Worm (Caenorhabditis elegans) whole organism, mixed stage, embryonic: Measurements from ENCODE around the gene sra-2.

Experiments
- ceh-83 ChIP-seq: fragments of 200-800 bp; sonication (Bioruptor generic); optimal IDR thresholded peaks from 2 replicates; lab custom pipeline; 2018; ENCODE audit warnings: mild to moderate bottlenecking, missing genetic modification characterization, missing compliant biosample characterization
- drap-1 ChIP-seq: fragments of 200-800 bp; sonication (Bioruptor generic); optimal IDR thresholded peaks from 3 replicates; lab custom pipeline; 2018; ENCODE audit warnings: mild to moderate bottlenecking, missing genetic modification characterization, missing compliant biosample characterization
- nhr-237 ChIP-seq: fragments of 150-350 bp; optimal IDR thresholded peaks from 2 replicates; lab custom pipeline; 2014; ENCODE audit warnings: missing biosample characterization, missing genetic modification characterization
- nhr-76 ChIP-seq: sonication (generic microtip); optimal IDR thresholded peaks from 2 replicates; lab custom pipeline; 2017; ENCODE audit warnings: missing biosample characterization, missing genetic modification characterization
- pha-4 ChIP-seq: fragments of 150-350 bp; optimal IDR thresholded peaks from 2 replicates; lab custom pipeline; 2018; ENCODE audit warnings: missing biosample characterization, missing genetic modification reagents, missing genetic modification characterization
- ztf-11 ChIP-seq: fragments of 150-350 bp; optimal IDR thresholded peaks from 2 replicates; lab custom pipeline; 2014; ENCODE audit warnings: missing biosample characterization, missing genetic modification characterization

DNA sequence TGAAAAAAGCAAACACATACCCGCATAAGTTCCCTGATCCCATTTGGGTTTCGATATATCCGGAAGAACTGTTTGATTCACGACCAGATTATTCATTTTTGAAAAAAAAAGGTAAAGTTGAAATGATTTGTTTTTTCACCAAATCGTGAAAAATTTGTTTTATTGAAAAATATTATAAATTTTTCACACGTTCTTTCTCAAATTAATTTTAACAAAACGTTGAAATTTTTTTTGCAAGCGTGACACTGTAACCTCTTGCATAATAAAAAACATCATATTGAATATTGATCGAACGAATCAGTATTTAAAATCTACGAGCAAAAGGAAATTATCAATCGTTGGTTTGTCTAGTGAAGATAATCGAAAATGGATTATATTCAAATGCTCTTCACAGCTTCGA is 9.8 kb upstream of the sra-2 start, which contains the start of the genes sfxn-1.1 and AH6.3:
- TF ChIP-seq drap-1 (GFP tag; lab: Kevin White, UChicago), result no peak
- TF ChIP-seq nhr-76 (tag; lab: Kevin White, UChicago), result no peak
- no peak for TF ChIP-seq pha-4 (tag; lab: Kevin White, UChicago)
- no peak for TF ChIP-seq nhr-237 (tag; lab: Kevin White, UChicago)
- TF ChIP-seq ztf-11 (tag; lab: Kevin White, UChicago), result no peak
- no peak for TF ChIP-seq ceh-83 (GFP tag; lab: Kevin White, UChicago)
